Fruit fly (Drosophila melanogaster): ENCODE data around the gene Wdr81.

DNA sequence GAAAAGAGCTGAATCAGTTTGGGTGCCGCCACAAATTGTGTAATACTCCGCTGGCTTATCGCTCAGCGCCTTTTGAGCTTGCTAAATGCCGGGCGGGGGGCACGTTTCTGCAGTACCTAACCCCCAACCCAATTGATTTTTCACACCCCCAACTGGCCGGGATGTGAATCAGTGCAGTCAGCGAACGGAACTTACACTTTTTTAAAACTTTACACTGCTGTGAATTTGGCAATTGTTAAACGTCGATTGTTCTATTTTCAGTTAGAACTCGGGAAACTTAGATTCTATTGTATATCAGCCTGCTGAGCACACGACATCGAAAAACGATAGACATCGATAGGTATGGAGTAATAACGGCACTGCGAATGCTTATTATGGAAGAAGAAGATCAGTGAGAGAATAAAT is 17.4 kb upstream of the Wdr81 start, which contains the start of gene Tom70:
- TF ChIP-seq pan (optimal IDR thresholded peaks at IDR 0.05) (no peak), psq (optimal IDR thresholded peaks at IDR 0.05) (no peak)

All from whole organism.